Fruit fly (Drosophila melanogaster): ENCODE measurements around the gene dac.

DNA sequence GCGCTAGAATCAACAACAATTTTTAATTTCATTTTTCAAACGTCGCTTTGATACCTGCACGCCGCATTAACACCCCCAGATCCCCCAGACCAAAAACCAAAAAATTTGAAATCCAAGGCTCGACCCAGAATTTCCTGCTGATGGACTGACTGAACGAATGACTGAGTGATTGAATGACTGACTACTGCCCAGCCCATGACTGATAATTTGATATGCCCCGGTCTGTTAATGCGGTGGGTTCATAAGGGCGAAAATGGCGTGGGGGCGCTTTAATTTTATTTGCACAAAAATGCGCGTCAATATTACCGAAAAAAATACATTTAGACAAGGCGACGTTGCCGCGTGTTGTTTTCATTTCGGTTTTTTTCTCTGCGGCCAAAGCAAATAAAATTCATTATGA, 43.2 kb downstream of the dac start:
- no peak for TF ChIP-seq tj (GFP tag; optimal IDR thresholded peaks at IDR 0.05)
- TF ChIP-seq CG33017 (tag; optimal IDR thresholded peaks at IDR 0.05): no peak
